Fruit fly (Drosophila melanogaster) whole organism, embryonic: ENCODE measurements around the gene CG44836.

Experiments used
- B-H2 ChIP-seq: fragments of 200-800 bp; sonication (Bioruptor generic); optimal IDR thresholded peaks from 2 replicates; lab custom pipeline; 2018; ENCODE audit warnings: missing biosample characterization, mild to moderate bottlenecking, missing genetic modification characterization
- Blimp-1 ChIP-seq: fragments of 200-800 bp; sonication (Bioruptor generic); optimal IDR thresholded peaks from 3 replicates; lab custom pipeline; 2018; ENCODE audit warnings: missing biosample characterization, missing genetic modification characterization, mild to moderate bottlenecking, moderate library complexity, missing genetic modification reagents
- CG10267 ChIP-seq: fragments of 200-800 bp; sonication (Bioruptor generic); optimal IDR thresholded peaks from 2 replicates; lab custom pipeline; 2018; ENCODE audit warnings: missing biosample characterization, mild to moderate bottlenecking, missing genetic modification characterization, moderate library complexity
- CG11398 ChIP-seq: fragments of 200-800 bp; sonication (Bioruptor generic); optimal IDR thresholded peaks from 2 replicates; lab custom pipeline; 2016; ENCODE audit warnings: missing biosample characterization, missing genetic modification characterization
- CG11723 ChIP-seq: fragments of 200-800 bp; sonication (Bioruptor generic); optimal IDR thresholded peaks from 2 replicates; lab custom pipeline; 2017; ENCODE audit warnings: missing biosample characterization, mild to moderate bottlenecking, missing genetic modification characterization
- CG12391 ChIP-seq: fragments of 200-800 bp; sonication (Bioruptor generic); optimal IDR thresholded peaks from 3 replicates; lab custom pipeline; 2018; ENCODE audit warnings: missing biosample characterization, mild to moderate bottlenecking, missing genetic modification characterization, moderate library complexity
- CG13287 ChIP-seq: fragments of 200-800 bp; sonication (Bioruptor generic); IDR thresholded peaks from 2 replicates; pipeline ENCODE4 v1.3.6; 2022; ENCODE audit warnings: missing biosample characterization, missing genetic modification characterization; ENCODE audit not compliant: partially characterized antibody
- CG14710 ChIP-seq: fragments of 200-800 bp; sonication (Bioruptor generic); optimal IDR thresholded peaks from 3 replicates; lab custom pipeline; 2019; ENCODE audit warnings: missing biosample characterization, mild to moderate bottlenecking, missing genetic modification characterization, moderate library complexity
- CG1529 ChIP-seq: fragments of 200-800 bp; sonication (Bioruptor generic); optimal IDR thresholded peaks from 3 replicates; lab custom pipeline; 2018; ENCODE audit warnings: missing biosample characterization, missing genetic modification characterization
- CG15696 ChIP-seq: fragments of 200-800 bp; sonication (Bioruptor generic); optimal IDR thresholded peaks from 2 replicates; lab custom pipeline; 2019; ENCODE audit warnings: missing biosample characterization, mild to moderate bottlenecking, missing genetic modification characterization, moderate library complexity
- CG1792 ChIP-seq: fragments of 200-800 bp; sonication (Bioruptor generic); optimal IDR thresholded peaks from 2 replicates; lab custom pipeline; 2016; ENCODE audit warnings: missing biosample characterization, missing genetic modification characterization
- CG2712 ChIP-seq: fragments of 200-800 bp; optimal IDR thresholded peaks from 3 replicates; lab custom pipeline; 2019; ENCODE audit warnings: missing biosample characterization, mild to moderate bottlenecking, missing genetic modification characterization, moderate library complexity
- CG3281 ChIP-seq: fragments of 200-800 bp; sonication (Bioruptor generic); optimal IDR thresholded peaks from 3 replicates; lab custom pipeline; 2017; ENCODE audit warnings: missing biosample characterization, mild to moderate bottlenecking, missing genetic modification characterization
- CG34224 ChIP-seq: fragments of 200-800 bp; sonication (Bioruptor generic); IDR thresholded peaks from 3 replicates; pipeline ENCODE4 v1.3.6; 2022; ENCODE audit warnings: missing biosample characterization, missing genetic modification characterization; ENCODE audit not compliant: partially characterized antibody
- CG34422 ChIP-seq: fragments of 200-800 bp; sonication (Bioruptor generic); IDR thresholded peaks from 3 replicates; pipeline ENCODE4 v1.3.6; 2022; ENCODE audit warnings: missing biosample characterization, missing genetic modification characterization
- CG4328 ChIP-seq: fragments of 200-800 bp; sonication (Bioruptor generic); optimal IDR thresholded peaks from 3 replicates; lab custom pipeline; 2017; ENCODE audit warnings: missing biosample characterization, missing genetic modification reagents, missing genetic modification characterization
- CG7271 ChIP-seq: fragments of 200-800 bp; sonication (Bioruptor generic); optimal IDR thresholded peaks from 2 replicates; lab custom pipeline; 2018; ENCODE audit warnings: missing biosample characterization, mild to moderate bottlenecking, missing genetic modification characterization, moderate library complexity
- CG9797 ChIP-seq: fragments of 200-800 bp; sonication (Bioruptor generic); optimal IDR thresholded peaks from 3 replicates; lab custom pipeline; 2018; ENCODE audit warnings: missing biosample characterization, mild to moderate bottlenecking, missing genetic modification characterization
- Dip2 ChIP-seq: fragments of 200-800 bp; sonication (Bioruptor generic); IDR thresholded peaks from 2 replicates; pipeline ENCODE4 v1.3.6; 2022; ENCODE audit warnings: missing biosample characterization, missing genetic modification characterization
- Elba2 ChIP-seq: fragments of 200-800 bp; sonication (Bioruptor generic); optimal IDR thresholded peaks from 3 replicates; lab custom pipeline; 2016; ENCODE audit warnings: missing biosample characterization, missing genetic modification characterization
- MBD-R2 ChIP-seq: fragments of 200-800 bp; sonication (Bioruptor generic); IDR thresholded peaks from 2 replicates; pipeline ENCODE4 v1.3.6; 2022; ENCODE audit warnings: missing biosample characterization, missing genetic modification characterization
- MESR4 ChIP-seq: fragments of 200-800 bp; sonication (Bioruptor generic); optimal IDR thresholded peaks from 2 replicates; lab custom pipeline; 2018; ENCODE audit warnings: missing biosample characterization, mild to moderate bottlenecking, missing genetic modification characterization, moderate library complexity
- Max ChIP-seq: fragments of 200-800 bp; sonication (Bioruptor generic); optimal IDR thresholded peaks from 2 replicates; lab custom pipeline; 2016; ENCODE audit warnings: missing biosample characterization, mild to moderate bottlenecking, missing genetic modification characterization
- Med ChIP-seq: fragments of 200-800 bp; sonication (Bioruptor generic); peaks from one replicate; lab custom pipeline; 2016; ENCODE audit warnings: missing biosample characterization, missing genetic modification characterization, mild to moderate bottlenecking, inconsistent platforms, moderate library complexity
- Mes4 ChIP-seq: fragments of 200-800 bp; sonication (Bioruptor generic); optimal IDR thresholded peaks from 2 replicates; lab custom pipeline; 2016; ENCODE audit warnings: missing biosample characterization, missing genetic modification characterization
- NK7.1 ChIP-seq: fragments of 200-800 bp; sonication (Bioruptor generic); optimal IDR thresholded peaks from 3 replicates; lab custom pipeline; 2016; ENCODE audit warnings: missing biosample characterization, missing genetic modification characterization
- Sin3A ChIP-seq: fragments of >200 bp; optimal IDR thresholded peaks from 2 replicates; lab custom pipeline; 2018
- Sry-β ChIP-seq: fragments of 200-800 bp; sonication (Bioruptor generic); optimal IDR thresholded peaks from 2 replicates; lab custom pipeline; 2018; ENCODE audit warnings: missing biosample characterization, mild to moderate bottlenecking, missing genetic modification characterization, moderate library complexity
- Stat92E ChIP-seq, 3 experiments: fragments of >200 bp in 2 of 3; fragments of 200-800 bp in 1 of 3; sonication (Bioruptor generic) in 1 of 3; optimal IDR thresholded peaks; 2 replicates each; lab custom pipeline; 2017 to 2019; ENCODE audit warnings: missing biosample characterization in 3 of 3, missing genetic modification characterization in 3 of 3, mild to moderate bottlenecking in 1 of 3, moderate library complexity in 1 of 3
- aop ChIP-seq: fragments of 200-800 bp; sonication (Bioruptor generic); IDR thresholded peaks from 2 replicates; pipeline ENCODE4 v1.3.6; 2022; ENCODE audit warnings: missing biosample characterization, missing genetic modification characterization
- crol ChIP-seq: fragments of 200-800 bp; sonication (Bioruptor generic); IDR thresholded peaks from 2 replicates; pipeline ENCODE4 v1.3.6; 2022; ENCODE audit warnings: missing biosample characterization, missing genetic modification characterization
- crp ChIP-seq, 2 experiments: fragments of 200-800 bp; sonication (Bioruptor generic); optimal IDR thresholded peaks; 2 replicates in 1 of 2; 3 replicates in 1 of 2; lab custom pipeline; 2017; ENCODE audit warnings: missing biosample characterization in 2 of 2, missing genetic modification characterization in 2 of 2, mild to moderate bottlenecking in 1 of 2, moderate library complexity in 1 of 2
- dm ChIP-seq: fragments of 200-800 bp; sonication (Bioruptor generic); optimal IDR thresholded peaks from 3 replicates; lab custom pipeline; 2016; ENCODE audit warnings: missing biosample characterization, missing genetic modification characterization
- eyg ChIP-seq: fragments of 200-800 bp; sonication (Bioruptor generic); optimal IDR thresholded peaks from 3 replicates; lab custom pipeline; 2016; ENCODE audit warnings: missing biosample characterization, missing genetic modification characterization
- ftz-f1 ChIP-seq: fragments of 200-800 bp; sonication (Bioruptor generic); optimal IDR thresholded peaks from 2 replicates; lab custom pipeline; 2016; ENCODE audit warnings: missing biosample characterization, missing genetic modification characterization
- gfzf ChIP-seq: fragments of 200-800 bp; sonication (Bioruptor generic); optimal IDR thresholded peaks from 2 replicates; lab custom pipeline; 2016; ENCODE audit warnings: missing biosample characterization, mild to moderate bottlenecking, missing genetic modification characterization, moderate library complexity
- ind ChIP-seq: fragments of 200-800 bp; sonication (Bioruptor generic); optimal IDR thresholded peaks from 3 replicates; lab custom pipeline; 2016; ENCODE audit warnings: missing biosample characterization, missing genetic modification characterization
- insv ChIP-seq, 2 experiments: fragments of 200-800 bp; sonication (Bioruptor generic); optimal IDR thresholded peaks; 3 replicates each; lab custom pipeline; 2016 to 2018; ENCODE audit warnings: missing biosample characterization in 2 of 2, missing genetic modification characterization in 2 of 2
- kni ChIP-seq: fragments of 200-800 bp; sonication (Bioruptor generic); optimal IDR thresholded peaks from 3 replicates; lab custom pipeline; 2017; ENCODE audit warnings: mild to moderate bottlenecking, missing biosample characterization, missing genetic modification reagents, missing genetic modification characterization
- nerfin-1 ChIP-seq: fragments of 200-800 bp; sonication (Bioruptor generic); optimal IDR thresholded peaks from 3 replicates; lab custom pipeline; 2019; ENCODE audit warnings: missing biosample characterization, mild to moderate bottlenecking, missing genetic modification characterization, moderate library complexity
- nmo ChIP-seq: fragments of 200-800 bp; sonication (Bioruptor generic); optimal IDR thresholded peaks from 2 replicates; lab custom pipeline; 2018; ENCODE audit warnings: missing biosample characterization, mild to moderate bottlenecking, missing genetic modification characterization, moderate library complexity
- phol ChIP-seq: fragments of 200-800 bp; sonication (Bioruptor generic); optimal IDR thresholded peaks from 3 replicates; lab custom pipeline; 2018; ENCODE audit warnings: missing biosample characterization, mild to moderate bottlenecking, missing genetic modification characterization, moderate library complexity
- sens ChIP-seq: fragments of 200-800 bp; sonication (Bioruptor generic); peaks from one replicate; lab custom pipeline; 2016; ENCODE audit warnings: missing biosample characterization, missing genetic modification characterization
- stwl ChIP-seq: fragments of 200-800 bp; sonication (Bioruptor generic); optimal IDR thresholded peaks from 3 replicates; lab custom pipeline; 2018; ENCODE audit warnings: missing biosample characterization, mild to moderate bottlenecking, missing genetic modification characterization, moderate library complexity
- trem ChIP-seq: fragments of 200-800 bp; optimal IDR thresholded peaks from 3 replicates; lab custom pipeline; 2019; ENCODE audit warnings: missing biosample characterization, mild to moderate bottlenecking, missing genetic modification characterization, moderate library complexity
- tup ChIP-seq: fragments of 200-800 bp; sonication (Bioruptor generic); optimal IDR thresholded peaks from 2 replicates; lab custom pipeline; 2016; ENCODE audit warnings: missing biosample characterization, mild to moderate bottlenecking, missing genetic modification characterization, moderate library complexity
- twi ChIP-seq: fragments of 200-800 bp; optimal IDR thresholded peaks from 2 replicates; lab custom pipeline; 2019; ENCODE audit warnings: missing biosample characterization, mild to moderate bottlenecking, missing genetic modification characterization, moderate library complexity
- zen ChIP-seq: fragments of 200-800 bp; sonication (Bioruptor generic); optimal IDR thresholded peaks from 3 replicates; lab custom pipeline; 2018; ENCODE audit warnings: missing biosample characterization, mild to moderate bottlenecking, missing genetic modification characterization, moderate library complexity

Gene CG44836

dm6 chr3L:16419059-16419773, 19.1 kb upstream of the CG44836 start, which contains the start of the genes TyrRS and CG33158 (continued):
- peak in 1 of 3 experiments; percentile 5 for TF ChIP-seq Stat92E (GFP tag; optimal IDR thresholded peaks at IDR 0.05; lab: Kevin White, UChicago)
- TF ChIP-seq aop (GFP tag; lab: Robert Waterston, UW), result no peak
- peak; percentile 23 for TF ChIP-seq CG12391 (tag; lab: Kevin White, UChicago)
- peak; percentile 38 for TF ChIP-seq Max
- TF ChIP-seq CG3281, result no peak
- peak; percentile 21; the same call in 1 of the 2 replicates for TF ChIP-seq CG13287 (GFP tag; lab: Robert Waterston, UW)
- TF ChIP-seq CG10267, result peak; percentile 28
- peak; percentile 78 for TF ChIP-seq Med
- TF ChIP-seq nmo (GFP tag; lab: Kevin White, UChicago), result peak; percentile 61
- peak; percentile 50 for TF ChIP-seq CG14710 (tag; lab: Kevin White, UChicago)
- TF ChIP-seq stwl (tag; lab: Kevin White, UChicago), result peak; percentile 15
- TF ChIP-seq dm (GFP tag; lab: Kevin White, UChicago), result peak; percentile 39
- peak; percentile 93 for TF ChIP-seq Sry-β (GFP tag; lab: Kevin White, UChicago)
- TF ChIP-seq twi (tag; lab: Kevin White, UChicago), result peak; percentile 29
- TF ChIP-seq CG1792, result no peak
- no peak for TF ChIP-seq zen (tag; lab: Kevin White, UChicago)
- peak; percentile 84 to 97 for TF ChIP-seq crp (GFP tag; optimal IDR thresholded peaks at IDR 0.05; lab: Kevin White, UChicago)
- TF ChIP-seq gfzf (GFP tag; lab: Kevin White, UChicago), result peak; percentile 77
- TF ChIP-seq nerfin-1 (tag; lab: Kevin White, UChicago), result peak; percentile 29
- peak; percentile 15 for TF ChIP-seq CG2712
- peak; percentile 21 for TF ChIP-seq CG15696 (tag; lab: Kevin White, UChicago)
- TF ChIP-seq Sin3A, result peak; percentile 38
- TF ChIP-seq insv (GFP tag; optimal IDR thresholded peaks at IDR 0.05; lab: Kevin White, UChicago), result peak; percentile 51 to 94
- peak; percentile 87 for TF ChIP-seq sens (GFP tag; lab: Kevin White, UChicago)
- no peak for TF ChIP-seq CG7271 (tag; lab: Kevin White, UChicago)
- peak; percentile 50 for TF ChIP-seq CG9797 (GFP tag; lab: Kevin White, UChicago)
- TF ChIP-seq crol (GFP tag; lab: Robert Waterston, UW), result no peak
- peak; percentile 11 for TF ChIP-seq phol (tag; lab: Kevin White, UChicago)
- peak; percentile 84 for TF ChIP-seq trem (tag; lab: Kevin White, UChicago)
- 0 out of 3 replicates have a peak, but pooled peaks have one; percentile 16 for TF ChIP-seq CG34224
- TF ChIP-seq CG11398 (GFP tag; lab: Kevin White, UChicago), result peak; percentile 14
- TF ChIP-seq, all 482 proteins: peak for 52

dm6 chr3L:16417024-16417423, 16.9 kb upstream of the CG44836 start, which contains the start of gene GluRS-m:
Gene GluRS-m (minus strand): TSS chr3L:16417177.
- TF ChIP-seq MESR4 (GFP tag; lab: Kevin White, UChicago) (no peak), ftz-f1 (no peak), CG34422 (GFP tag; lab: Robert Waterston, UW) (peak; percentile 49; the same call in 1 of the 3 replicates), ind (no peak), Blimp-1 (no peak), kni (GFP tag; lab: Kevin White, UChicago) (peak; percentile 7), B-H2 (GFP tag; lab: Kevin White, UChicago) (no peak), Mes4 (GFP tag; lab: Kevin White, UChicago) (no peak), dm (GFP tag; lab: Kevin White, UChicago) (no peak), CG4328 (GFP tag; lab: Kevin White, UChicago) (no peak), Elba2 (no peak), crp (GFP tag; optimal IDR thresholded peaks at IDR 0.05; lab: Kevin White, UChicago) (peak; percentile 15 to 82), eyg (no peak), CG11723 (GFP tag; lab: Kevin White, UChicago) (no peak), CG1529 (no peak), insv (GFP tag; optimal IDR thresholded peaks at IDR 0.05; lab: Kevin White, UChicago) (peak in 1 of 2 experiments; percentile 92), tup (no peak), phol (tag; lab: Kevin White, UChicago) (no peak), NK7.1 (no peak), MBD-R2 (GFP tag; lab: Robert Waterston, UW) (peak; percentile 60; the same call in 1 of the 2 replicates), Dip2 (GFP tag; lab: Robert Waterston, UW) (no peak)
